Worm (Caenorhabditis elegans): Measurements from ENCODE around the gene agr-1.

The agr-1 gene

DNA sequence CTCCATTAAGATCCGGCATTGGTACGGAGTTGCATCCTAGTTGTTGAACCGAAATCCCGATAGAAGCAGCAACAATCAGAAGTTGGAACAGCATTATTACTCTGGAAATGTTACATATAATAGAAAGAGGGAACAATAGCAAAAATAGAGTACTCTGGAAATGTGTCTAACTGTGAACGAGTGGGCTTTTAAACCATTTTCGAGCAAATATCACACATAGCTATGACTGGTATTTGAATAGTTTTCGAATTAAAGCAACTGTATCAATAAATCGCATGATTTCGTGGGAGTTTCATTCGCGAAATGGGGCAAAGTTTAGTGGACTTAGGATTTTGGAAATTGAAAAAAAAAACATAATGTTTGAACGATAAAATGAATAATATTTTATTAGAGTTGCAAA is 25.6 kb downstream of the agr-1 start, which contains the start of gene F41G3.10:
F41G3.10 (minus strand) TSS at position 101 of the 400 bp plus-strand sequence.
- TF ChIP-seq hmg-11 (tag; optimal IDR thresholded peaks at IDR 0.05) (no peak), unc-62 (GFP tag; optimal IDR thresholded peaks at IDR 0.05) (no peak), ceh-9 (tag; optimal IDR thresholded peaks at IDR 0.05) (no peak), elt-2 (tag; optimal IDR thresholded peaks at IDR 0.05) (no peak), sea-2 (GFP tag; optimal IDR thresholded peaks at IDR 0.05) (no peak), zag-1 (tag; optimal IDR thresholded peaks at IDR 0.05) (no peak), skn-1 (tag; optimal IDR thresholded peaks at IDR 0.05) (no peak), tbx-2 (tag; optimal IDR thresholded peaks at IDR 0.05) (no peak), fos-1 (tag; optimal IDR thresholded peaks at IDR 0.05) (no peak), ZK546.5 (tag; optimal IDR thresholded peaks at IDR 0.05) (no peak), nhr-43 (tag; optimal IDR thresholded peaks at IDR 0.05; ENCODE audit: poor library complexity, severe bottlenecking) (no peak), mdl-1 (tag; optimal IDR thresholded peaks at IDR 0.05) (no peak), pha-4 (tag; optimal IDR thresholded peaks at IDR 0.05) (no peak), nhr-237 (tag; optimal IDR thresholded peaks at IDR 0.05) (no peak), nhr-11 (tag; optimal IDR thresholded peaks at IDR 0.05) (no peak), egl-27 (tag; optimal IDR thresholded peaks at IDR 0.05) (no peak), mml-1 (tag; optimal IDR thresholded peaks at IDR 0.05) (no peak), nfya-1 (tag; optimal IDR thresholded peaks at IDR 0.05; ENCODE audit: insufficient read depth) (no peak), elt-3 (tag; optimal IDR thresholded peaks at IDR 0.05) (no peak), snpc-4 (tag; optimal IDR thresholded peaks at IDR 0.05) (no peak)

DNA sequence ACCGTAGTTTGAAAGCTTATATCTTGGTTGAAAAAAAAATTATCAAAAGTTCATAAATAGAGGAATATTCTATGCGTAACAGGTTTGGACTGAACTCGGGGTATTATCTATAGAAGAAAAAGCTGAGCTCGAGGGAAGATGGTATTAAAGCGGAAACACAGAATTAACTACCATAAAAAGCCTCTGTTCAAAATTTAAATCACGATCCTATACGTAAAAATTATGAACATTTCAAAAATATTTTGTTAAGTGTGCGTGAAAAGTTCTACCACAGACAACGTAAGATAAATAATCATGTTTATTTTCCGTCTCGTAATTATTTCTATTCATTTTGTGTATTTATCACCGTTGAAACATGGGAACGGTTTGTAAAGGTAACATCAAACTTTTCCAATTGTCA is 28.6 kb downstream of the agr-1 start, which contains the start of gene F41G3.5:
F41G3.5 (plus strand) TSS at position 301 of the 400 bp plus-strand sequence.
- no peak for TF ChIP-seq snpc-4 (tag; optimal IDR thresholded peaks at IDR 0.05)

DNA sequence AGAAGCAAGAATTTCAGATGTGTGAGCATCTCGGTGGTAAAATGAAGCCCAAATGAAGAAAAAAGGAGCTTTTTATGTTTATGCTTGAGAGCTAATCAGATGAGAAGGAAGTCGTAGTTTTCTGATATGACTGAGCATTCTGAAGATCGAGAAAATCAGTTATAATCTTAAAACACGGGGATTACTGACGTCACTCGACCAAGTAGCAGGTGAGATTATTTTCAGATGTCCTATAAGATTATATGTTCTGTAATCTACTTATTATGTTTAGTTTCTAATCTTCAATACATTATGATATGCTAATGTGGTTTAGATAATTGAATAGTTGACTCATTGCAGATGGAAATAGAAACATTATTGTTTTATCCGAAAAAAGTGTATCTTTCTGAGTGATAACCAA is 29.2 kb downstream of the agr-1 start, which contains the start of gene ins-14:
ins-14 (minus strand) TSS at position 32 of the 400 bp plus-strand sequence.
- no peak for TF ChIP-seq lsy-12 (tag; optimal IDR thresholded peaks at IDR 0.05)
- no peak for TF ChIP-seq ama-1 (optimal IDR thresholded peaks at IDR 0.05)
- no peak for TF ChIP-seq zag-1 (tag; optimal IDR thresholded peaks at IDR 0.05)
- no peak for TF ChIP-seq daf-12 (tag; optimal IDR thresholded peaks at IDR 0.05)
- TF ChIP-seq ztf-11 (tag; optimal IDR thresholded peaks at IDR 0.05), result no peak
- no peak for TF ChIP-seq sea-2 (GFP tag; optimal IDR thresholded peaks at IDR 0.05)

DNA sequence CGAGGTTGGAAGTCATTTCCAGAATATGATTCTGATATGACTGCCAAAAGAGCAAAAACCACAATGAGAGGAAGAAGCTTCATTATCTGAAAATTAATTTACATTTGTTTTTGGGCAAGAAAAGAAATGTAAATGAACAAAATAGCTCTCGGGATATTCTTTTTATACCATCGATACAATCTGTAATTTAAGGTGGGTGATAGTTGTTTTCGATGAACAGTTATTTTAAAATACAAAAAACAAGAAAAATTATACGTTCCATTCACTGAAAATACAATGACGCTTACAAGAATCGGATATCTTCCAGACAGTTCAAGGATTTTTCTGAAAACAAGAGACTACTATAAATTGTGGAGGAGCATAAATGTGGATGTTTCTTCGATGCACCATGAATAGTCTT is 30.3 kb downstream of the agr-1 start, which contains the start of gene ins-15:
ins-15 (minus strand) TSS at position 101 of the 400 bp plus-strand sequence.
- TF ChIP-seq elt-2 (tag; optimal IDR thresholded peaks at IDR 0.05) (no peak), mml-1 (tag; optimal IDR thresholded peaks at IDR 0.05) (no peak), nhr-23 (tag; optimal IDR thresholded peaks at IDR 0.05) (no peak), nfya-1 (tag; optimal IDR thresholded peaks at IDR 0.05; ENCODE audit: insufficient read depth) (no peak), nhr-28 (tag; optimal IDR thresholded peaks at IDR 0.05) (no peak), pqm-1 (tag; optimal IDR thresholded peaks at IDR 0.05) (no peak), R02D3.7 (tag; optimal IDR thresholded peaks at IDR 0.05) (no peak), nhr-237 (tag; optimal IDR thresholded peaks at IDR 0.05) (no peak), unc-62 (GFP tag; optimal IDR thresholded peaks at IDR 0.05) (no peak), nhr-11 (tag; optimal IDR thresholded peaks at IDR 0.05) (no peak), hmg-11 (tag; optimal IDR thresholded peaks at IDR 0.05) (no peak), daf-12 (tag; optimal IDR thresholded peaks at IDR 0.05) (no peak), egl-27 (tag; optimal IDR thresholded peaks at IDR 0.05) (no peak), fkh-2 (tag; optimal IDR thresholded peaks at IDR 0.05) (no peak), snpc-4 (tag; optimal IDR thresholded peaks at IDR 0.05) (no peak), ama-1 (optimal IDR thresholded peaks at IDR 0.05) (no peak), mdl-1 (tag; optimal IDR thresholded peaks at IDR 0.05) (no peak), nhr-25 (tag; optimal IDR thresholded peaks at IDR 0.05) (no peak)

DNA sequence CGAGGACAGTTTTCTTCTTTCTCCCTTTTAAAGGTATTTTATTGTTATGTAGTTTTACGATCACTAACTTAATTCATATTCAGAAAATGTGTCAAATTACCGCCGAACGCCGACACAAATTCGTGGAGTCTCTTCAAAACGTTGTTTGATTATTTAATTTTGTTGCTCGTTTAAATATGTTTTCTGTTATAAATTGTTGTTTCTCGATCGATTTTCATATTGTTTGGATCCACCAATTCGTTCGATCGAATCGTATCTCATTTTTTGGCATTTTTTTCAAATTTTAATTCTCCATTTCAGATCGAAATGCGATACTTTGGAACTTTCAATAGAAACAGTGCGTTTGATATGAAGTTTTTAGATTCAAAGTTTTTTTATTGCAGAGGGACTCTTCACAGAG is 32.4 kb downstream of the agr-1 start, which contains the start of gene F41G3.6:
F41G3.6 (plus strand) TSS at position 301 of the 400 bp plus-strand sequence.
- TF ChIP-seq ceh-9 (tag; optimal IDR thresholded peaks at IDR 0.05) (no peak), zag-1 (tag; optimal IDR thresholded peaks at IDR 0.05) (no peak), fkh-2 (tag; optimal IDR thresholded peaks at IDR 0.05) (no peak), ztf-11 (tag; optimal IDR thresholded peaks at IDR 0.05) (no peak), lin-39 (tag; optimal IDR thresholded peaks at IDR 0.05) (no peak), mml-1 (tag; optimal IDR thresholded peaks at IDR 0.05) (no peak), ztf-4 (tag; optimal IDR thresholded peaks at IDR 0.05) (no peak), pqm-1 (tag; optimal IDR thresholded peaks at IDR 0.05) (no peak)

Measured in whole organism, L3 larva.